Fruit fly (Drosophila melanogaster) whole organism, embryonic: Measurements from ENCODE around the gene CG15480.

Source experiments
- Aef1 ChIP-seq: fragments of 200-800 bp; sonication (Bioruptor generic); IDR thresholded peaks from 3 replicates; pipeline ENCODE4 v1.3.6; 2022; ENCODE audit warnings: missing biosample characterization, missing genetic modification characterization
- BEAF-32 ChIP-seq: fragments of 200-800 bp; sonication (Bioruptor generic); optimal IDR thresholded peaks from 3 replicates; lab custom pipeline; 2017; ENCODE audit warnings: missing biosample characterization, missing genetic modification characterization, mild to moderate bottlenecking, moderate library complexity, missing genetic modification reagents
- CG11247 ChIP-seq: fragments of 200-800 bp; sonication (Bioruptor generic); IDR thresholded peaks from 2 replicates; pipeline ENCODE4 v1.3.6; 2022; ENCODE audit warnings: missing biosample characterization, missing genetic modification characterization
- CG12155 ChIP-seq: fragments of 200-800 bp; sonication (Bioruptor generic); optimal IDR thresholded peaks from 3 replicates; lab custom pipeline; 2016; ENCODE audit warnings: missing biosample characterization, missing genetic modification characterization
- CG12659 ChIP-seq: fragments of 200-800 bp; sonication (Bioruptor generic); optimal IDR thresholded peaks from 3 replicates; lab custom pipeline; 2017; ENCODE audit warnings: mild to moderate bottlenecking, missing biosample characterization, missing genetic modification reagents, missing genetic modification characterization
- CG12769 ChIP-seq: fragments of 200-800 bp; sonication (Bioruptor generic); optimal IDR thresholded peaks from 2 replicates; lab custom pipeline; 2019; ENCODE audit warnings: missing biosample characterization, mild to moderate bottlenecking, missing genetic modification characterization, moderate library complexity
- CG12942 ChIP-seq: fragments of 200-800 bp; sonication (Bioruptor generic); optimal IDR thresholded peaks from 3 replicates; lab custom pipeline; 2016; ENCODE audit warnings: missing biosample characterization, missing genetic modification characterization
- CG32767 ChIP-seq: fragments of 200-800 bp; sonication (Bioruptor generic); IDR thresholded peaks from 2 replicates; pipeline ENCODE4 v1.3.6; 2022; ENCODE audit warnings: missing biosample characterization, missing genetic modification characterization
- CG3281 ChIP-seq: fragments of 200-800 bp; sonication (Bioruptor generic); optimal IDR thresholded peaks from 3 replicates; lab custom pipeline; 2017; ENCODE audit warnings: missing biosample characterization, mild to moderate bottlenecking, missing genetic modification characterization
- CG33213 ChIP-seq: fragments of 200-800 bp; sonication (Bioruptor generic); optimal IDR thresholded peaks from 3 replicates; lab custom pipeline; 2016; ENCODE audit warnings: missing biosample characterization, missing genetic modification characterization
- CG3726 ChIP-seq: fragments of 200-800 bp; sonication (Bioruptor generic); IDR thresholded peaks from 3 replicates; pipeline ENCODE4, ENCODE4 v1.3.6; 2022; ENCODE audit warnings: missing biosample characterization, missing genetic modification characterization
- CG4360 ChIP-seq: fragments of 200-800 bp; sonication (Bioruptor generic); IDR thresholded peaks from 2 replicates; pipeline ENCODE4 v1.3.6; 2022; ENCODE audit warnings: missing biosample characterization, missing genetic modification characterization
- CG6272 ChIP-seq: fragments of 200-800 bp; sonication (Bioruptor generic); IDR thresholded peaks from 2 replicates; pipeline ENCODE4 v1.3.6; 2022; ENCODE audit warnings: missing biosample characterization, missing genetic modification characterization
- CG6791 ChIP-seq: fragments of 200-800 bp; sonication (Bioruptor generic); IDR thresholded peaks from 3 replicates; pipeline ENCODE4 v1.3.6; 2022; ENCODE audit warnings: missing biosample characterization, missing genetic modification characterization; ENCODE audit not compliant: partially characterized antibody
- CG6813 ChIP-seq: fragments of 200-800 bp; sonication (Bioruptor generic); optimal IDR thresholded peaks from 2 replicates; lab custom pipeline; 2017; ENCODE audit warnings: missing biosample characterization, missing genetic modification characterization, mild to moderate bottlenecking, moderate library complexity, missing genetic modification reagents
- CG9932 ChIP-seq: fragments of 200-800 bp; sonication (Bioruptor generic); IDR thresholded peaks from 2 replicates; pipeline ENCODE4 v1.3.6; 2022; ENCODE audit warnings: missing biosample characterization, missing genetic modification characterization
- Chrac-16 ChIP-seq: fragments of 200-800 bp; sonication (Bioruptor generic); optimal IDR thresholded peaks from 3 replicates; lab custom pipeline; 2016; ENCODE audit warnings: missing biosample characterization, missing genetic modification characterization
- Dip2 ChIP-seq: fragments of 200-800 bp; sonication (Bioruptor generic); IDR thresholded peaks from 2 replicates; pipeline ENCODE4 v1.3.6; 2022; ENCODE audit warnings: missing biosample characterization, missing genetic modification characterization
- E2f2 ChIP-seq: fragments of 200-800 bp; sonication (Bioruptor generic); IDR thresholded peaks from 2 replicates; pipeline ENCODE4 v1.3.6; 2022; ENCODE audit warnings: missing biosample characterization, missing genetic modification characterization
- H15 ChIP-seq: fragments of 200-800 bp; sonication (Bioruptor generic); IDR thresholded peaks from 3 replicates; pipeline ENCODE4 v1.3.6; 2022; ENCODE audit warnings: missing biosample characterization, missing genetic modification characterization
- HLH4C ChIP-seq: fragments of 200-800 bp; sonication (Bioruptor generic); IDR thresholded peaks from 3 replicates; pipeline ENCODE4 v1.3.6; 2022; ENCODE audit warnings: missing biosample characterization, missing genetic modification characterization; ENCODE audit not compliant: partially characterized antibody
- HmgZ ChIP-seq: fragments of 200-800 bp; sonication (Bioruptor generic); optimal IDR thresholded peaks from 2 replicates; lab custom pipeline; 2018; ENCODE audit warnings: missing biosample characterization, mild to moderate bottlenecking, missing genetic modification characterization
- Hsf ChIP-seq: fragments of 200-800 bp; sonication (Bioruptor generic); optimal IDR thresholded peaks from 3 replicates; lab custom pipeline; 2016; ENCODE audit warnings: missing biosample characterization, missing genetic modification characterization
- MBD-R2 ChIP-seq: fragments of 200-800 bp; sonication (Bioruptor generic); IDR thresholded peaks from 2 replicates; pipeline ENCODE4 v1.3.6; 2022; ENCODE audit warnings: missing biosample characterization, missing genetic modification characterization
- NC2β ChIP-seq: fragments of 200-800 bp; sonication (Bioruptor generic); optimal IDR thresholded peaks from 2 replicates; lab custom pipeline; 2016; ENCODE audit warnings: missing biosample characterization, missing genetic modification characterization
- Scr ChIP-seq: fragments of 200-800 bp; sonication (Bioruptor generic); IDR thresholded peaks from 2 replicates; pipeline ENCODE4 v1.3.6; 2022; ENCODE audit warnings: missing biosample characterization, missing genetic modification characterization; ENCODE audit not compliant: partially characterized antibody
- Six4 ChIP-seq: fragments of 200-800 bp; sonication (Bioruptor generic); optimal IDR thresholded peaks from 2 replicates; lab custom pipeline; 2016; ENCODE audit warnings: missing biosample characterization, missing genetic modification characterization
- Sry-δ ChIP-seq: fragments of 200-800 bp; sonication (Bioruptor generic); optimal IDR thresholded peaks from 2 replicates; lab custom pipeline; 2016; ENCODE audit warnings: missing biosample characterization, missing genetic modification characterization
- Xbp1 ChIP-seq: fragments of 200-800 bp; sonication (Bioruptor generic); optimal IDR thresholded peaks from 3 replicates; lab custom pipeline; 2016; ENCODE audit warnings: missing biosample characterization, mild to moderate bottlenecking, missing genetic modification characterization
- ab ChIP-seq: fragments of 200-800 bp; sonication (Bioruptor generic); optimal IDR thresholded peaks from 2 replicates; lab custom pipeline; 2016; ENCODE audit warnings: missing biosample characterization, missing genetic modification characterization
- chinmo ChIP-seq: fragments of 200-800 bp; sonication (Bioruptor generic); IDR thresholded peaks from 4 replicates; pipeline ENCODE4 v1.3.6; 2022; ENCODE audit warnings: missing biosample characterization, missing genetic modification characterization; ENCODE audit not compliant: partially characterized antibody
- danr ChIP-seq: fragments of 200-800 bp; sonication (Bioruptor generic); IDR thresholded peaks from 2 replicates; pipeline ENCODE4 v1.3.6; 2022; ENCODE audit warnings: missing biosample characterization, missing genetic modification characterization
- dpn ChIP-seq, 2 experiments: fragments of 200-800 bp; sonication (Bioruptor generic); optimal IDR thresholded peaks; 3 replicates each; lab custom pipeline; 2016; ENCODE audit warnings: missing biosample characterization in 2 of 2, missing genetic modification characterization in 2 of 2
- gcm ChIP-seq: fragments of 200-800 bp; sonication (Bioruptor generic); optimal IDR thresholded peaks from 2 replicates; lab custom pipeline; 2019; ENCODE audit warnings: missing biosample characterization, mild to moderate bottlenecking, missing genetic modification characterization, moderate library complexity
- grn ChIP-seq: fragments of 200-800 bp; sonication (Bioruptor generic); optimal IDR thresholded peaks from 3 replicates; lab custom pipeline; 2017; ENCODE audit warnings: missing biosample characterization, missing genetic modification characterization
- h ChIP-seq: fragments of >200 bp; optimal IDR thresholded peaks from 2 replicates; lab custom pipeline; 2017
- her ChIP-seq: fragments of 200-800 bp; sonication (Bioruptor generic); optimal IDR thresholded peaks from 2 replicates; lab custom pipeline; 2016; ENCODE audit warnings: missing biosample characterization, missing genetic modification characterization
- kni ChIP-seq: fragments of 200-800 bp; sonication (Bioruptor generic); optimal IDR thresholded peaks from 3 replicates; lab custom pipeline; 2017; ENCODE audit warnings: mild to moderate bottlenecking, missing biosample characterization, missing genetic modification reagents, missing genetic modification characterization
- lbe ChIP-seq: fragments of 200-800 bp; sonication (Bioruptor generic); optimal IDR thresholded peaks from 2 replicates; lab custom pipeline; 2016; ENCODE audit warnings: missing biosample characterization, mild to moderate bottlenecking, missing genetic modification characterization
- nerfin-2 ChIP-seq: fragments of 200-800 bp; sonication (Bioruptor generic); IDR thresholded peaks from 2 replicates; pipeline ENCODE4 v1.3.6; 2022; ENCODE audit warnings: missing biosample characterization, missing genetic modification characterization; ENCODE audit not compliant: partially characterized antibody
- p53 ChIP-seq: fragments of 200-800 bp; sonication (Bioruptor generic); optimal IDR thresholded peaks from 2 replicates; lab custom pipeline; 2016; ENCODE audit warnings: missing biosample characterization, missing genetic modification characterization
- sd ChIP-seq: fragments of 200-800 bp; sonication (Bioruptor generic); optimal IDR thresholded peaks from 3 replicates; lab custom pipeline; 2018; ENCODE audit warnings: missing biosample characterization, mild to moderate bottlenecking, missing genetic modification characterization, moderate library complexity
- slou ChIP-seq: fragments of 200-800 bp; sonication (Bioruptor generic); optimal IDR thresholded peaks from 3 replicates; lab custom pipeline; 2016; ENCODE audit warnings: missing biosample characterization, missing genetic modification characterization
- tap ChIP-seq: fragments of 200-800 bp; optimal IDR thresholded peaks from 3 replicates; lab custom pipeline; 2019; ENCODE audit warnings: missing biosample characterization, mild to moderate bottlenecking, missing genetic modification characterization, moderate library complexity
- tll ChIP-seq, 2 experiments: fragments of 200-800 bp in 1 of 2; fragments of >200 bp in 1 of 2; sonication (Bioruptor generic) in 1 of 2; optimal IDR thresholded peaks; 2 replicates each; lab custom pipeline; 2017 to 2019; ENCODE audit warnings: missing biosample characterization in 2 of 2, missing genetic modification characterization in 2 of 2, mild to moderate bottlenecking in 1 of 2, moderate library complexity in 1 of 2
- trem ChIP-seq: fragments of 200-800 bp; optimal IDR thresholded peaks from 3 replicates; lab custom pipeline; 2019; ENCODE audit warnings: missing biosample characterization, mild to moderate bottlenecking, missing genetic modification characterization, moderate library complexity
- zen2 ChIP-seq: fragments of 200-800 bp; sonication (Bioruptor generic); IDR thresholded peaks from 3 replicates; pipeline ENCODE4 v1.3.6; 2022; ENCODE audit warnings: missing biosample characterization, missing genetic modification characterization; ENCODE audit not compliant: partially characterized antibody

The CG15480 gene

DNA sequence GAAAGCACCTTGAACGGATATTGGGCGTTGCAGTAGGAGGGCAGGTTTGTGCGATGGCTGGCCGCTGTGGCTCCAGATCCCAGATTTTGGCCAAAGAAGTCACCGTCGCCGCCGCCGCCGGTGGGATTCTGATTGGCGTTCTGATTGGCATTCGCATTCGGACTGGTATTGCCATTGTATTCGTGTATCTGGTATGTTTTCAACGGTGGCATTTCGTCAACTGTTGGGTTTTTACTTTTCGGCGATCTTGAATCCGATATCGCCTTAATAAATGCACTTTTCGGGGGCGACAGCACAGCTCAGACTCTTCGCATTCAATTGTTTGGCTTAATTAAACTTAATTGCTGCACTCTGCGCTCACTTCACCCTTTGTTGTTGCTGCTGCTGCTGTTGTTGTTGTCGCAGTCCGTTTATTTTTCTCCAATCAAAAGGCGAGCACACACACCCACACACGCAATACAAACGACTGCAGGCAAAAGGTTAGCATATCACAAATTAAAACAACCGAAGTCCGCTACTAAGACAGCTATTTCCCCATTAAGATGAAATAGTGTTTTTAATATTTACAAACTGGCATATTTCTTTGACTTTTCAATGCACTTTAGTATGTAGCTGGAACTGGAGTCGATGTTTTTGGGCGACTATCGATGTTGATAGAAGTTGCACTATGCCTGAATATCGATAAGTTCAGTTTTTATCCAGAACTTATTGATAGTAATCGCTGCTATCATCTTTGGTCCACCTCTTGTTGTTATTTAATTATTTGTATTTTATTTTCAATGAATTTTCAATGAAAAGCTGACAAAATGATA lies 5.6 kb downstream of the CG15480 start, which contains the start of the genes CG9426 and mRF1 (continued):
- TF ChIP-seq CG3281 (GFP tag; lab: Kevin White, UChicago) (peak; percentile 13), H15 (GFP tag; lab: Robert Waterston, UW) (no peak), CG3726 (GFP tag; lab: Robert Waterston, UW) (no peak), HLH4C (GFP tag; lab: Robert Waterston, UW) (peak; percentile 97), Aef1 (GFP tag; lab: Robert Waterston, UW) (peak; percentile 32; the same call in 1 of the 3 replicates), trem (tag; lab: Kevin White, UChicago) (peak; percentile 77), p53 (GFP tag; lab: Kevin White, UChicago) (peak; percentile 31), kni (peak; percentile 62), Sry-δ (GFP tag; lab: Kevin White, UChicago) (peak; percentile 96), sd (tag; lab: Kevin White, UChicago) (peak; percentile 37), HmgZ (peak; percentile 37), CG12942 (GFP tag; lab: Kevin White, UChicago) (no peak), NC2β (GFP tag; lab: Kevin White, UChicago) (peak; percentile 1), CG6813 (GFP tag; lab: Kevin White, UChicago) (no peak), CG12659 (GFP tag; lab: Kevin White, UChicago) (peak; percentile 63), her (GFP tag; lab: Kevin White, UChicago) (peak; percentile 22), E2f2 (GFP tag; lab: Robert Waterston, UW) (peak; percentile 23; the same call in 1 of the 2 replicates), CG6272 (GFP tag; lab: Robert Waterston, UW) (peak; percentile 45; the same call in 1 of the 2 replicates), dpn (GFP tag; optimal IDR thresholded peaks at IDR 0.05; lab: Kevin White, UChicago) (peak; percentile 17 to 24), Six4 (no peak), Chrac-16 (GFP tag; lab: Kevin White, UChicago) (no peak), Dip2 (GFP tag; lab: Robert Waterston, UW) (no peak), tll (GFP tag; optimal IDR thresholded peaks at IDR 0.05; lab: Kevin White, UChicago) (peak in 1 of 2 experiments; percentile 67), Hsf (GFP tag; lab: Kevin White, UChicago) (peak; percentile 31), gcm (GFP tag; lab: Kevin White, UChicago) (no peak), CG12769 (tag; lab: Kevin White, UChicago) (peak; percentile 41), nerfin-2 (GFP tag; lab: Robert Waterston, UW) (peak; percentile 98), zen2 (GFP tag; lab: Robert Waterston, UW) (peak; percentile 95), h (lab: Kevin White, UChicago) (no peak), danr (GFP tag; lab: Robert Waterston, UW) (no peak), lbe (GFP tag; lab: Kevin White, UChicago) (peak; percentile 34), chinmo (GFP tag; lab: Robert Waterston, UW) (peak; percentile 98), CG11247 (GFP tag; lab: Robert Waterston, UW) (no peak), grn (GFP tag; lab: Kevin White, UChicago) (peak; percentile 57), Scr (GFP tag; lab: Robert Waterston, UW) (peak; percentile 97), ab (GFP tag; lab: Kevin White, UChicago) (no peak), CG33213 (peak; percentile 13), CG9932 (peak; percentile 66; the same call in 1 of the 2 replicates), slou (no peak), MBD-R2 (GFP tag; lab: Robert Waterston, UW) (peak; percentile 83), Xbp1 (peak; percentile 34), BEAF-32 (GFP tag; lab: Kevin White, UChicago) (peak; percentile 95), CG32767 (GFP tag; lab: Robert Waterston, UW) (peak; percentile 44; the same call in 1 of the 2 replicates), CG12155 (GFP tag; lab: Kevin White, UChicago) (peak; percentile 17), CG6791 (GFP tag; lab: Robert Waterston, UW) (peak; percentile 97), tap (tag; lab: Kevin White, UChicago) (no peak), CG4360 (GFP tag; lab: Robert Waterston, UW) (peak; percentile 97)
